Fruit fly (Drosophila melanogaster): ENCODE results near the gene dnd.

The dnd gene

dm6 chr3R:21887588-21888007 lies 443 bp upstream of the dnd start (continued):
- TF ChIP-seq Drgx (GFP tag; IDR thresholded peaks at IDR 0.05) (peak; percentile 53; the same call in 1 of the 2 replicates), gem (tag; optimal IDR thresholded peaks at IDR 0.05) (peak; percentile 36), unc-4 (GFP tag; IDR thresholded peaks at IDR 0.05; ENCODE audit: partially characterized antibody) (no peak), D19B (GFP tag; optimal IDR thresholded peaks at IDR 0.05) (no peak), CG17359 (tag; optimal IDR thresholded peaks at IDR 0.05) (peak; percentile 45), CG30403 (GFP tag; optimal IDR thresholded peaks at IDR 0.05) (peak; percentile 60), vvl (GFP tag; IDR thresholded peaks at IDR 0.05) (peak; percentile 77), Elba2 (GFP tag; optimal IDR thresholded peaks at IDR 0.05) (no peak), Max (GFP tag; optimal IDR thresholded peaks at IDR 0.05) (no peak), chif (GFP tag; optimal IDR thresholded peaks at IDR 0.05) (peak in 1 of 2 experiments; percentile 8), jigr1 (GFP tag; IDR thresholded peaks at IDR 0.05) (no peak), Meics (GFP tag; optimal IDR thresholded peaks at IDR 0.05) (peak; percentile 0), CG4617 (GFP tag; optimal IDR thresholded peaks at IDR 0.05; ENCODE audit: borderline replicate concordance) (no peak), CG7556 (GFP tag; optimal IDR thresholded peaks at IDR 0.05) (peak; percentile 50), mirr (GFP tag; optimal IDR thresholded peaks at IDR 0.05) (no peak), slou (GFP tag; optimal IDR thresholded peaks at IDR 0.05) (peak; percentile 14), Rfx (GFP tag; IDR thresholded peaks at IDR 0.05) (peak; percentile 45; the same call in 1 of the 2 replicates), CG4424 (GFP tag; optimal IDR thresholded peaks at IDR 0.05) (peak; percentile 30), dmrt11E (tag; optimal IDR thresholded peaks at IDR 0.05) (peak; percentile 7), ato (GFP tag; IDR thresholded peaks at IDR 0.05; ENCODE audit: partially characterized antibody) (no peak), PHDP (tag; optimal IDR thresholded peaks at IDR 0.05) (no peak)

- TF ChIP-seq CG10267 (tag; optimal IDR thresholded peaks at IDR 0.05) (no peak), gce (GFP tag; IDR thresholded peaks at IDR 0.05) (no peak)
Measured at dm6 chr3R:21885450-21885849, 1.7 kb downstream of the dnd start, which contains the start of gene CG17819. TSS of gene CG17819 (minus strand) at chr3R:21885550.

- TF ChIP-seq gfzf (GFP tag; optimal IDR thresholded peaks at IDR 0.05) (no peak), C15 (GFP tag; IDR thresholded peaks at IDR 0.05) (no peak), CG3407 (GFP tag; optimal IDR thresholded peaks at IDR 0.05) (no peak), Rx (GFP tag; IDR thresholded peaks at IDR 0.05) (no peak), CG8359 (GFP tag; optimal IDR thresholded peaks at IDR 0.05; ENCODE audit: borderline replicate concordance) (no peak), CG18764 (GFP tag; optimal IDR thresholded peaks at IDR 0.05) (no peak), Hr51 (GFP tag; optimal IDR thresholded peaks at IDR 0.05) (no peak), CG7786 (GFP tag; optimal IDR thresholded peaks at IDR 0.05) (no peak), ac (GFP tag; optimal IDR thresholded peaks at IDR 0.05) (no peak), otp (GFP tag; IDR thresholded peaks at IDR 0.05) (no peak), CG15073 (GFP tag; optimal IDR thresholded peaks at IDR 0.05) (no peak), CG2875 (GFP tag; optimal IDR thresholded peaks at IDR 0.05) (no peak), CG11085 (GFP tag; IDR thresholded peaks at IDR 0.05) (no peak), CG11504 (tag; optimal IDR thresholded peaks at IDR 0.05) (no peak), CG30431 (GFP tag; optimal IDR thresholded peaks at IDR 0.05) (no peak), CG12155 (GFP tag; optimal IDR thresholded peaks at IDR 0.05) (no peak)
Measured at dm6 chr3R:21884354-21884753, 2.8 kb downstream of the dnd start, which contains the start of gene fit. TSS of gene fit (minus strand) at chr3R:21884454.

Data from whole organism, embryonic.